Fruit fly (Drosophila melanogaster) whole organism, wandering third instar larva: ENCODE results near the gene dsx-c73A.

Experiments used
- Abd-B ChIP-seq: fragments of >200 bp; optimal IDR thresholded peaks from 2 replicates; lab custom pipeline; 2017; ENCODE audit warnings: missing biosample characterization, missing genetic modification characterization
- CrebA ChIP-seq: fragments of 200-800 bp; sonication (Bioruptor generic); optimal IDR thresholded peaks from 2 replicates; lab custom pipeline; 2016; ENCODE audit warnings: missing biosample characterization, mild to moderate bottlenecking, missing genetic modification characterization, borderline replicate concordance
- Dif ChIP-seq: fragments of 200-275, 200-300 bp; sonication (Bioruptor generic); optimal IDR thresholded peaks from 2 replicates; lab custom pipeline; 2018; ENCODE audit warnings: missing biosample characterization, missing genetic modification characterization; ENCODE audit not compliant: partially characterized antibody
- HLH106 ChIP-seq: fragments of 200-800 bp; optimal IDR thresholded peaks from 3 replicates; lab custom pipeline; 2019; ENCODE audit warnings: missing biosample characterization, mild to moderate bottlenecking, missing genetic modification characterization, moderate library complexity
- Hr78 ChIP-seq: fragments of >200 bp; optimal IDR thresholded peaks from 2 replicates; lab custom pipeline; 2017; ENCODE audit warnings: missing biosample characterization, missing genetic modification characterization
- foxo ChIP-seq, 2 experiments: fragments of 200-800 bp; sonication (Bioruptor generic); optimal IDR thresholded peaks; 2 replicates in 1 of 2; 3 replicates in 1 of 2; lab custom pipeline; 2016 to 2017; ENCODE audit warnings: missing biosample characterization in 2 of 2, missing genetic modification characterization in 2 of 2
- h ChIP-seq: fragments of 200-800 bp; sonication (Bioruptor generic); optimal IDR thresholded peaks from 3 replicates; lab custom pipeline; 2016; ENCODE audit warnings: missing biosample characterization, mild to moderate bottlenecking, missing genetic modification characterization
- jim ChIP-seq: fragments of 175-275, 200-325 bp; sonication (Bioruptor generic); optimal IDR thresholded peaks from 2 replicates; lab custom pipeline; 2016; ENCODE audit warnings: missing biosample characterization, mild to moderate bottlenecking, missing genetic modification characterization
- psq ChIP-seq: fragments of 200-800 bp; sonication (Bioruptor generic); optimal IDR thresholded peaks from 3 replicates; lab custom pipeline; 2017; ENCODE audit warnings: missing biosample characterization, mild to moderate bottlenecking, missing genetic modification characterization, moderate library complexity
- usp ChIP-seq: fragments of >200 bp; optimal IDR thresholded peaks from 2 replicates; lab custom pipeline; 2017; ENCODE audit warnings: missing biosample characterization, missing genetic modification characterization

- TF ChIP-seq jim (GFP tag; lab: Kevin White, UChicago) (no peak), Dif (GFP tag; lab: Kevin White, UChicago) (no peak), foxo (GFP tag; optimal IDR thresholded peaks at IDR 0.05; lab: Kevin White, UChicago) (no peak), h (GFP tag; lab: Kevin White, UChicago) (no peak), usp (GFP tag; lab: Kevin White, UChicago) (no peak), psq (GFP tag; lab: Kevin White, UChicago) (no peak), Abd-B (no peak), Hr78 (no peak), HLH106 (tag; lab: Kevin White, UChicago) (no peak), CrebA (no peak)
These were observed 23.9 kb upstream of the dsx-c73A start for dm6 chr3L:16475518-16476126.
